Worm (Caenorhabditis elegans): ENCODE data around the gene H34I24.1.

DNA sequence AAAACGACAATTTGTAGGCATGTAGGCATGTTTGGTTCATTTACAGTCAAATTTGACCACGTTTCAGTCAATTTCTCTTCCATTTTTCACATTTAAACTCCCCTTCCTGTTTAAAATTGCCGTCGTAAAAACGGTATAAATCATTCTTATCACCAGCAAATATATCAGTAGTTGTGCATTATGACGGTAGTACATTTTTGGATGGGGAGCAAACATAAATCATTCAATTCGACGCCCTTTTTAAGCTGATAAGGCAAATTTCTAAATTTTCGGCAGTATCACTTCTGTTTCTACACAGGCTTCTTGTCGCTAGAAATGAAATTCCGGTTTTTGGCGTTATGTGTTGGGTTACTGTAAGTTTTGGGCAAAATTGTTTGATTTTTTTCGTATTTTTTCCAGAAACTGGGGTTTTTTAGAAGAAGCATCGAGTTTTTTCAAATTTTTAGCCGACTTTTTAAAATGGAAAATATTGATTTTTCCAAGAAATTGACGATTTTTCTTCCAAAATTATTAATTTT, 4.9 kb upstream of the H34I24.1 start, which contains the start of gene H34I24.2:
- TF ChIP-seq dao-5 (tag; optimal IDR thresholded peaks at IDR 0.05), result no peak
- TF ChIP-seq him-1 (tag; optimal IDR thresholded peaks at IDR 0.05), result no peak
- TF ChIP-seq W03F9.2 (tag; optimal IDR thresholded peaks at IDR 0.05), result no peak

All from whole organism, L4/young adult.